Worm (Caenorhabditis elegans): ENCODE data around the gene scd-1.

scd-1 gene

ce11 chrX:12480447-12480998, 45.1 kb downstream of the scd-1 start, which contains the start of gene atf-6 (continued):
- TF ChIP-seq jun-1 (tag; optimal IDR thresholded peaks at IDR 0.05) (peak; percentile 67), ceh-28 (tag; optimal IDR thresholded peaks at IDR 0.05) (peak; percentile 61), lsy-12 (tag; optimal IDR thresholded peaks at IDR 0.05) (peak; percentile 94), nhr-23 (tag; optimal IDR thresholded peaks at IDR 0.05) (peak; percentile 96), unc-62 (GFP tag; optimal IDR thresholded peaks at IDR 0.05) (peak; percentile 51), lin-39 (tag; optimal IDR thresholded peaks at IDR 0.05) (peak; percentile 99), nhr-28 (tag; optimal IDR thresholded peaks at IDR 0.05) (no peak), ztf-4 (tag; optimal IDR thresholded peaks at IDR 0.05) (no peak), fkh-2 (tag; optimal IDR thresholded peaks at IDR 0.05) (no peak)

DNA sequence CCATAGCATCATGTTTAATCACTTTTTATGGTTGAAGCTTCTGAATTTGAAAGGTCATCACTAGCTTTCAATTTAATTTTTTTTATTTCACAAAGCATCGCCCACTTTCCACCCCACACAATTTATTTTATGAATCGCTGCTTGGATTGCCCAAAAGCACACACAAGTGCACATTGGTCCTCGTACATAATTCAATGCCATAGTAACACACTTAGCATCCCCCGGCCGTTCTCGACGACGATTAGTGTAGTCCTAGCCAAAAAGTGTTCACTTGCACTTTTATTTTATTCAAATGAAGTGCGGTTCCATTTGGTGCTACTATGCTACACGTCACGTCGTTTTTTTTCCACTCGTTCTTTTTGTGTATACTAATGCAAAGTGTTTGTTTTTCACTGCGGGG, 46.6 kb downstream of the scd-1 start:
- no peak for TF ChIP-seq aly-2 (tag; optimal IDR thresholded peaks at IDR 0.05)
- TF ChIP-seq fkh-10 (GFP tag; optimal IDR thresholded peaks at IDR 0.05), result no peak
- TF ChIP-seq unc-62 (GFP tag; optimal IDR thresholded peaks at IDR 0.05), result no peak
- TF ChIP-seq nhr-25 (tag; optimal IDR thresholded peaks at IDR 0.05), result no peak
- TF ChIP-seq nhr-76 (tag; optimal IDR thresholded peaks at IDR 0.05), result no peak
- no peak for TF ChIP-seq nhr-12 (tag; optimal IDR thresholded peaks at IDR 0.05)
- TF ChIP-seq nhr-43 (tag; optimal IDR thresholded peaks at IDR 0.05; ENCODE audit: poor library complexity, severe bottlenecking), result no peak
- TF ChIP-seq elt-2 (tag; optimal IDR thresholded peaks at IDR 0.05), result no peak
- no peak for TF ChIP-seq pqm-1 (tag; optimal IDR thresholded peaks at IDR 0.05)
- no peak for TF ChIP-seq mdl-1 (tag; optimal IDR thresholded peaks at IDR 0.05)
- TF ChIP-seq sea-2 (GFP tag; optimal IDR thresholded peaks at IDR 0.05), result no peak
- no peak for TF ChIP-seq jun-1 (tag; optimal IDR thresholded peaks at IDR 0.05)
- no peak for TF ChIP-seq nhr-28 (tag; optimal IDR thresholded peaks at IDR 0.05)
- TF ChIP-seq skn-1 (tag; optimal IDR thresholded peaks at IDR 0.05), result no peak
- TF ChIP-seq ztf-11 (tag; optimal IDR thresholded peaks at IDR 0.05), result no peak

DNA sequence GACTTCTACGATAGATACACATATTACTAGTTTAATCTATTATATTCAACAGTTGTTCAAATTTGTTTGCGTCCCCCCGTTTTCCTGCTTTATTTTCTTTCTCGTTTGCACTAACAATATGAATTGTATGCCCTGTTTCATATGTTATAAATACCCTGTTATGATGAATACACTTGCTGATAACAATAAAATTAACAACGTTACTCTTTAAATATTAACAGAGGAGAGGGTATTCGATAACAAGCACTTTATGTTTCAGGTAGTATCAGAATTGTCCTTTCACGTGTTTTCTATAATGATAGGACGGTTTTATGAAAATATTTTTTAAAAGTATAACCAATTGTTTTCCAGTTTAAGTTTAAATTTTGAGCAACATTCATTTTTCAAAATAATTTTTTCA, 47.1 kb downstream of the scd-1 start:
- TF ChIP-seq nhr-43 (tag; optimal IDR thresholded peaks at IDR 0.05; ENCODE audit: poor library complexity, severe bottlenecking), result no peak
- TF ChIP-seq pqm-1 (tag; optimal IDR thresholded peaks at IDR 0.05), result peak; percentile 60
- TF ChIP-seq elt-1 (tag; optimal IDR thresholded peaks at IDR 0.05), result no peak
- peak; percentile 42 for TF ChIP-seq elt-2 (tag; optimal IDR thresholded peaks at IDR 0.05)
- no peak for TF ChIP-seq mml-1 (tag; optimal IDR thresholded peaks at IDR 0.05)
- no peak for TF ChIP-seq sea-2 (GFP tag; optimal IDR thresholded peaks at IDR 0.05)
- TF ChIP-seq pha-4 (tag; optimal IDR thresholded peaks at IDR 0.05), result peak; percentile 70

- TF ChIP-seq mdl-1 (tag; optimal IDR thresholded peaks at IDR 0.05) (no peak), fkh-2 (tag; optimal IDR thresholded peaks at IDR 0.05) (no peak), ztf-4 (tag; optimal IDR thresholded peaks at IDR 0.05) (no peak), fos-1 (tag; optimal IDR thresholded peaks at IDR 0.05) (no peak), ceh-16 (tag; optimal IDR thresholded peaks at IDR 0.05) (no peak), nhr-23 (tag; optimal IDR thresholded peaks at IDR 0.05) (no peak), nhr-28 (tag; optimal IDR thresholded peaks at IDR 0.05) (no peak), ceh-9 (tag; optimal IDR thresholded peaks at IDR 0.05) (no peak), snpc-4 (tag; optimal IDR thresholded peaks at IDR 0.05) (no peak), skn-1 (tag; optimal IDR thresholded peaks at IDR 0.05) (no peak), ceh-28 (tag; optimal IDR thresholded peaks at IDR 0.05) (no peak), eor-1 (tag; optimal IDR thresholded peaks at IDR 0.05) (no peak), nhr-43 (tag; optimal IDR thresholded peaks at IDR 0.05; ENCODE audit: poor library complexity, severe bottlenecking) (no peak)
Observed at ce11 chrX:12477341-12477740, 48.2 kb downstream of the scd-1 start, which contains the start of gene F45E6.1. Gene F45E6.1 (minus strand): TSS chrX:12477441.

- TF ChIP-seq jun-1 (tag; optimal IDR thresholded peaks at IDR 0.05), result no peak
Observed at ce11 chrX:12476412-12476811, 49.2 kb downstream of the scd-1 start.

DNA sequence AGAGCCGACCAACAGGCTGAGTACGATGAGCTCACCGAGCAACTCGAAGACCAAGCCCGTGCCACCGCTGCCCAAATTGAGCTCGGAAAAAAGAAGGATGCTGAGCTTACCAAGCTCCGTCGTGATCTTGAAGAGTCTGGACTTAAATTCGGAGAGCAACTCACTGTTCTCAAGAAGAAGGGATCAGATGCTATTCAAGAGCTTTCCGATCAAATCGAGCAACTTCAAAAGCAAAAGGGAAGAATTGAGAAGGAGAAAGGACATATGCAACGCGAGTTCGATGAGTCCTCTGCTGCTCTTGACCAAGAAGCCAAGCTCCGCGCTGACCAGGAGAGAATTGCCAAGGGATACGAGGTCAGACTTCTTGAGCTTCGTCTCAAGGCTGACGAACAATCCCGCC, 53.4 kb downstream of the scd-1 start:
- TF ChIP-seq zag-1 (tag; optimal IDR thresholded peaks at IDR 0.05) (no peak), nfya-1 (tag; optimal IDR thresholded peaks at IDR 0.05; ENCODE audit: insufficient read depth) (no peak), snpc-4 (tag; optimal IDR thresholded peaks at IDR 0.05) (no peak), lin-39 (tag; optimal IDR thresholded peaks at IDR 0.05) (no peak), ztf-4 (tag; optimal IDR thresholded peaks at IDR 0.05) (no peak), nhr-28 (tag; optimal IDR thresholded peaks at IDR 0.05) (no peak), pha-4 (tag; optimal IDR thresholded peaks at IDR 0.05) (no peak), fos-1 (tag; optimal IDR thresholded peaks at IDR 0.05) (no peak), lsy-12 (tag; optimal IDR thresholded peaks at IDR 0.05) (no peak), daf-12 (tag; optimal IDR thresholded peaks at IDR 0.05) (no peak), ztf-11 (tag; optimal IDR thresholded peaks at IDR 0.05) (no peak), skn-1 (tag; optimal IDR thresholded peaks at IDR 0.05) (no peak), eor-1 (tag; optimal IDR thresholded peaks at IDR 0.05) (no peak), mdl-1 (tag; optimal IDR thresholded peaks at IDR 0.05) (no peak), ceh-28 (tag; optimal IDR thresholded peaks at IDR 0.05) (no peak), egl-5 (tag; optimal IDR thresholded peaks at IDR 0.05) (no peak)

Measured in whole organism, L3 larva.